Worm (Caenorhabditis elegans) whole organism, L4 larva: ENCODE data around the gene C09G12.5.

Experiments
- D1046.2 ChIP-seq: fragments of 200-800 bp; sonication (Bioruptor generic); IDR thresholded peaks from 2 replicates; pipeline ENCODE4 v1.3.6; 2022; ENCODE audit warnings: missing genetic modification characterization, missing compliant biosample characterization
- F26F4.8 ChIP-seq: fragments of 200-800 bp; sonication (Bioruptor generic); conservative IDR thresholded peaks from 2 replicates; pipeline ENCODE4 v1.3.6; 2022; ENCODE audit warnings: missing genetic modification characterization, missing compliant biosample characterization
- Y48G9A.11 ChIP-seq: fragments of 200-800 bp; sonication (Bioruptor generic); IDR thresholded peaks from 2 replicates; pipeline ENCODE4 v1.3.6; 2022; ENCODE audit warnings: missing genetic modification reagents, missing genetic modification characterization, missing compliant biosample characterization
- Y75B8A.6 ChIP-seq: fragments of 200-800 bp; sonication (Bioruptor generic); IDR thresholded peaks from 2 replicates; pipeline ENCODE4 v1.3.6; 2022; ENCODE audit warnings: missing genetic modification reagents, missing genetic modification characterization, missing compliant biosample characterization
- ZK546.5 ChIP-seq, 2 experiments: sonication (generic microtip); optimal IDR thresholded peaks; 2 replicates each; lab custom pipeline; 2017; ENCODE audit warnings: missing biosample characterization in 2 of 2, missing genetic modification characterization in 2 of 2
- aha-1 ChIP-seq: fragments of 150-350 bp; peaks from one replicate; lab custom pipeline; 2014; ENCODE audit warnings: missing biosample characterization, missing genetic modification characterization
- arid-1 ChIP-seq: fragments of 200-800 bp; sonication (Bioruptor generic); conservative IDR thresholded peaks from 2 replicates; pipeline ENCODE4 v1.3.6; 2022; ENCODE audit warnings: missing genetic modification reagents, missing genetic modification characterization, missing compliant biosample characterization
- ceh-44 ChIP-seq: fragments of 200-800 bp; sonication (Bioruptor generic); IDR thresholded peaks from 2 replicates; pipeline ENCODE4 v1.3.6; 2022; ENCODE audit warnings: missing genetic modification reagents, missing genetic modification characterization, missing compliant biosample characterization
- ceh-82 ChIP-seq: sonication (generic microtip); optimal IDR thresholded peaks from 2 replicates; lab custom pipeline; 2017; ENCODE audit warnings: missing biosample characterization, missing genetic modification characterization
- daf-19 ChIP-seq: fragments of 200-800 bp; sonication (Bioruptor generic); conservative IDR thresholded peaks from 2 replicates; pipeline ENCODE4 v1.3.6; 2022; ENCODE audit warnings: missing genetic modification characterization, missing compliant biosample characterization
- dmd-9 ChIP-seq: fragments of 200-800 bp; sonication (Bioruptor generic); IDR thresholded peaks from 2 replicates; pipeline ENCODE4 v1.3.6; 2022; ENCODE audit warnings: missing genetic modification reagents, missing genetic modification characterization, missing compliant biosample characterization
- dpl-1 ChIP-seq: fragments of 150-350 bp; optimal IDR thresholded peaks from 2 replicates; lab custom pipeline; 2014; ENCODE audit warnings: missing biosample characterization, missing genetic modification reagents, missing genetic modification characterization
- egl-27 ChIP-seq: sonication (generic microtip); optimal IDR thresholded peaks from 3 replicates; lab custom pipeline; 2017; ENCODE audit warnings: missing biosample characterization, missing genetic modification reagents, missing genetic modification characterization
- egl-43 ChIP-seq: fragments of 200-800 bp; sonication (Bioruptor generic); IDR thresholded peaks from 2 replicates; pipeline ENCODE4 v1.3.6; 2022; ENCODE audit warnings: missing genetic modification reagents, missing genetic modification characterization, missing compliant biosample characterization
- hmg-1.1 ChIP-seq: fragments of 200-800 bp; sonication (Bioruptor generic); IDR thresholded peaks from 2 replicates; pipeline ENCODE4 v1.3.6; 2022; ENCODE audit warnings: missing genetic modification reagents, missing genetic modification characterization, missing compliant biosample characterization
- lin-38 ChIP-seq: fragments of 200-800 bp; sonication (Bioruptor generic); IDR thresholded peaks from 2 replicates; pipeline ENCODE4 v1.3.6; 2022; ENCODE audit warnings: missing genetic modification reagents, missing genetic modification characterization, missing compliant biosample characterization
- lin-39 ChIP-seq: fragments of 150-350 bp; optimal IDR thresholded peaks from 2 replicates; lab custom pipeline; 2014; ENCODE audit warnings: missing biosample characterization, missing genetic modification reagents, missing genetic modification characterization
- madf-5 ChIP-seq, 2 experiments: fragments of 200-800 bp; sonication (Bioruptor generic); IDR thresholded peaks; 2 replicates each; pipeline ENCODE4 v1.3.6; 2022; ENCODE audit warnings: missing compliant biosample characterization in 2 of 2, missing genetic modification characterization in 2 of 2
- madf-9 ChIP-seq: fragments of 200-800 bp; sonication (Bioruptor generic); conservative IDR thresholded peaks from 2 replicates; pipeline ENCODE4 v1.3.6; 2022; ENCODE audit warnings: missing genetic modification reagents, missing genetic modification characterization, missing compliant biosample characterization
- mdl-1 ChIP-seq, 2 experiments: fragments of 150-350 bp in 1 of 2; sonication (generic microtip) in 1 of 2; optimal IDR thresholded peaks; 2 replicates each; lab custom pipeline; 2014 to 2017; ENCODE audit warnings: missing biosample characterization in 2 of 2, missing genetic modification characterization in 2 of 2
- mdt-29 ChIP-seq: fragments of 200-800 bp; sonication (Bioruptor generic); IDR thresholded peaks from 2 replicates; pipeline ENCODE4 v1.3.6; 2022; ENCODE audit warnings: missing genetic modification reagents, missing genetic modification characterization, missing compliant biosample characterization
- mes-2 ChIP-seq: sonication (generic microtip); optimal IDR thresholded peaks from 2 replicates; lab custom pipeline; 2016; ENCODE audit warnings: missing genotype, mild to moderate bottlenecking, missing genetic modification characterization, missing compliant biosample characterization; ENCODE audit not compliant: poor library complexity, severe bottlenecking
- nhr-10 ChIP-seq: fragments of 150-350 bp; optimal IDR thresholded peaks from 2 replicates; lab custom pipeline; 2014; ENCODE audit warnings: missing biosample characterization, missing genetic modification characterization
- nhr-102 ChIP-seq: sonication (generic microtip); optimal IDR thresholded peaks from 2 replicates; lab custom pipeline; 2016; ENCODE audit warnings: mild to moderate bottlenecking, missing genetic modification characterization, moderate library complexity, missing compliant biosample characterization
- nhr-237 ChIP-seq: sonication (generic microtip); optimal IDR thresholded peaks from 2 replicates; lab custom pipeline; 2017; ENCODE audit warnings: missing biosample characterization, missing genetic modification characterization
- nhr-48 ChIP-seq: sonication (generic microtip); optimal IDR thresholded peaks from 2 replicates; lab custom pipeline; 2016; ENCODE audit warnings: mild to moderate bottlenecking, missing genetic modification characterization, missing compliant biosample characterization
- nhr-77 ChIP-seq: fragments of 150-350 bp; optimal IDR thresholded peaks from 2 replicates; lab custom pipeline; 2014; ENCODE audit warnings: missing biosample characterization, missing genetic modification characterization
- pqm-1 ChIP-seq: sonication (generic microtip); optimal IDR thresholded peaks from 2 replicates; lab custom pipeline; 2017; ENCODE audit warnings: missing biosample characterization, missing genetic modification characterization
- rbr-2 ChIP-seq: sonication (generic microtip); optimal IDR thresholded peaks from 2 replicates; lab custom pipeline; 2016; ENCODE audit warnings: missing genotype, missing genetic modification characterization, missing compliant biosample characterization
- set-16 ChIP-seq: fragments of 200-800 bp; sonication (Bioruptor generic); IDR thresholded peaks from 2 replicates; pipeline ENCODE4 v1.3.6; 2022; ENCODE audit warnings: missing genetic modification reagents, missing genetic modification characterization, missing compliant biosample characterization
- snpc-4 ChIP-seq: fragments of 150-350 bp; optimal IDR thresholded peaks from 2 replicates; lab custom pipeline; 2014; ENCODE audit warnings: missing biosample characterization, missing genetic modification characterization
- spr-3 ChIP-seq: fragments of 200-800 bp; sonication (Bioruptor generic); optimal IDR thresholded peaks from 2 replicates; lab custom pipeline; 2018; ENCODE audit warnings: mild to moderate bottlenecking, missing genetic modification characterization, missing compliant biosample characterization
- unc-130 ChIP-seq: sonication (generic microtip); optimal IDR thresholded peaks from 2 replicates; lab custom pipeline; 2016; ENCODE audit warnings: missing genetic modification reagents, missing genetic modification characterization, missing compliant biosample characterization
- unc-62 ChIP-seq, 3 experiments: fragments of 150-350 bp in 1 of 3; sonication (generic microtip); optimal IDR thresholded peaks in 2 of 3; peaks in 1 of 3; 1 replicate in 1 of 3; 2 replicates in 2 of 3; lab custom pipeline; 2014 to 2017; ENCODE audit warnings: missing biosample characterization in 3 of 3, missing genetic modification characterization in 3 of 3, missing genetic modification reagents in 3 of 3, missing genotype in 1 of 3
- zag-1 ChIP-seq: fragments of 150-350 bp; optimal IDR thresholded peaks from 2 replicates; lab custom pipeline; 2014; ENCODE audit warnings: missing biosample characterization, missing genetic modification characterization
- zfp-2 ChIP-seq: sonication (generic microtip); optimal IDR thresholded peaks from 2 replicates; lab custom pipeline; 2016; ENCODE audit warnings: mild to moderate bottlenecking, missing genetic modification characterization, missing compliant biosample characterization

Gene C09G12.5

ce11 chrIV:3442513-3442912 lies 36.6 kb upstream of the C09G12.5 start:
- TF ChIP-seq egl-43 (GFP tag; lab: Robert Waterston, UW) (no peak), aha-1 (tag; lab: Kevin White, UChicago) (peak; percentile 95), mdt-29 (GFP tag; lab: Robert Waterston, UW) (no peak), dpl-1 (GFP tag; lab: Kevin White, UChicago) (no peak)

- no peak for TF ChIP-seq spr-3 (GFP tag; lab: Kevin White, UChicago)
- no peak for TF ChIP-seq arid-1 (GFP tag; lab: Robert Waterston, UW)
- TF ChIP-seq set-16 = no peak
- TF ChIP-seq nhr-102 (tag; lab: Kevin White, UChicago) = no peak
- no peak for TF ChIP-seq zfp-2 (tag; lab: Kevin White, UChicago)
- no peak for TF ChIP-seq ceh-44
- no peak for TF ChIP-seq nhr-77 (tag; lab: Kevin White, UChicago)
Measured at ce11 chrIV:3444101-3444500, 35.0 kb upstream of the C09G12.5 start, which contains the start of gene F09D12.2. Gene F09D12.2, minus strand, starts transcription at chrIV:3444201.

ce11 chrIV:3444614-3445013 lies 34.5 kb upstream of the C09G12.5 start, which contains the start of gene F58E2.5:
Gene F58E2.5, plus strand, starts transcription at chrIV:3444914.
- TF ChIP-seq D1046.2 (GFP tag; lab: Robert Waterston, UW) (no peak), lin-38 (GFP tag; lab: Robert Waterston, UW) (no peak), dmd-9 (GFP tag; lab: Robert Waterston, UW) (no peak), nhr-10 (no peak), lin-39 (tag; lab: Kevin White, UChicago) (no peak), daf-19 (GFP tag; lab: Robert Waterston, UW) (no peak), egl-27 (no peak), F26F4.8 (no peak), mdl-1 (tag; optimal IDR thresholded peaks at IDR 0.05; lab: Kevin White, UChicago) (no peak), hmg-1.1 (GFP tag; lab: Robert Waterston, UW) (no peak)

- TF ChIP-seq aha-1 (tag; lab: Kevin White, UChicago) (peak; percentile 18), nhr-10 (no peak), unc-62 (GFP tag; optimal IDR thresholded peaks at IDR 0.05 in 1 of 2; lab: Kevin White, UChicago) (peak in 1 of 2 experiments; percentile 95), unc-62 (tag; optimal IDR thresholded peaks at IDR 0.05; lab: Kevin White, UChicago) (no peak)
Measured at ce11 chrIV:3447350-3447749, 31.8 kb upstream of the C09G12.5 start.

ce11 chrIV:3452516-3452915 lies 26.6 kb upstream of the C09G12.5 start:
- TF ChIP-seq aha-1 (tag; lab: Kevin White, UChicago) (peak; percentile 57), snpc-4 (tag; lab: Kevin White, UChicago) (no peak), nhr-77 (tag; lab: Kevin White, UChicago) (no peak), unc-130 (no peak), ceh-44 (no peak), zag-1 (tag; lab: Kevin White, UChicago) (no peak), ceh-82 (tag; lab: Kevin White, UChicago) (no peak), madf-5 (GFP tag; IDR thresholded peaks at IDR 0.05; lab: Robert Waterston, UW) (no peak), Y48G9A.11 (GFP tag; lab: Robert Waterston, UW) (no peak), mdl-1 (tag; optimal IDR thresholded peaks at IDR 0.05; lab: Kevin White, UChicago) (no peak), nhr-48 (tag; lab: Kevin White, UChicago) (no peak), nhr-237 (no peak), unc-62 (GFP tag; optimal IDR thresholded peaks at IDR 0.05 in 1 of 2; lab: Kevin White, UChicago) (peak in 1 of 2 experiments; percentile 88), unc-62 (tag; optimal IDR thresholded peaks at IDR 0.05; lab: Kevin White, UChicago) (no peak)

ce11 chrIV:3453346-3453745 lies 25.8 kb upstream of the C09G12.5 start, which contains the start of gene srz-23:
Gene srz-23, plus strand, starts transcription at chrIV:3453608.
- TF ChIP-seq Y75B8A.6 (GFP tag; lab: Robert Waterston, UW) (no peak), madf-9 (no peak), mes-2 (tag; lab: Kevin White, UChicago) (no peak), pqm-1 (tag; lab: Kevin White, UChicago) (no peak), rbr-2 (tag; lab: Kevin White, UChicago) (no peak), ZK546.5 (tag; optimal IDR thresholded peaks at IDR 0.05; lab: Kevin White, UChicago) (no peak)
